Fruit fly (Drosophila melanogaster): Measurements from ENCODE around the gene CG18666.
A peak's percentile ranks its signal among the peaks of the same experiment; 100 is the strongest.

Gene CG18666

dm6 chr2L:10986138-10986537, 48.5 kb upstream of the CG18666 start (continued):
- no peak; the same call in 1 of the 2 replicates for TF ChIP-seq Drgx (GFP tag; IDR thresholded peaks at IDR 0.05)
- TF ChIP-seq Neu2 (GFP tag; optimal IDR thresholded peaks at IDR 0.05; ENCODE audit: borderline replicate concordance), result no peak
- TF ChIP-seq dimm (GFP tag; IDR thresholded peaks at IDR 0.05), result peak; percentile 17; the same call in 1 of the 2 replicates
- no peak for TF ChIP-seq HLH4C (GFP tag; IDR thresholded peaks at IDR 0.05; ENCODE audit: partially characterized antibody)
- TF ChIP-seq CG13775 (GFP tag; optimal IDR thresholded peaks at IDR 0.05), result no peak
- peak; percentile 40 for TF ChIP-seq CG15696 (tag; optimal IDR thresholded peaks at IDR 0.05)
- TF ChIP-seq CG8924 (tag; optimal IDR thresholded peaks at IDR 0.05), result no peak
- TF ChIP-seq Aef1 (GFP tag; IDR thresholded peaks at IDR 0.05), result no peak; the same call in 2 of the 3 replicates
- no peak for TF ChIP-seq Vsx1 (GFP tag; optimal IDR thresholded peaks at IDR 0.05)
- no peak for TF ChIP-seq az2 (GFP tag; optimal IDR thresholded peaks at IDR 0.05)
- TF ChIP-seq C15 (GFP tag; IDR thresholded peaks at IDR 0.05), result no peak
- TF ChIP-seq ase (GFP tag; IDR thresholded peaks at IDR 0.05), result peak; percentile 61; the same call in 2 of the 3 replicates
- no peak for TF ChIP-seq Oli (tag; optimal IDR thresholded peaks at IDR 0.05)
- peak; percentile 34 for TF ChIP-seq dmrt11E (tag; optimal IDR thresholded peaks at IDR 0.05)
- TF ChIP-seq zfh2 (GFP tag; optimal IDR thresholded peaks at IDR 0.05), result no peak
- no peak for TF ChIP-seq CG14965 (GFP tag; optimal IDR thresholded peaks at IDR 0.05; ENCODE audit: borderline replicate concordance)
- peak; percentile 59 for TF ChIP-seq CG10267 (tag; optimal IDR thresholded peaks at IDR 0.05)
- no peak for TF ChIP-seq ab (GFP tag; optimal IDR thresholded peaks at IDR 0.05)
- no peak for TF ChIP-seq gro (GFP tag; optimal IDR thresholded peaks at IDR 0.05)
- no peak for TF ChIP-seq CG10431 (GFP tag; optimal IDR thresholded peaks at IDR 0.05)
- TF ChIP-seq Taf1 (GFP tag; IDR thresholded peaks at IDR 0.05), result no peak
- no peak for TF ChIP-seq seq (GFP tag; IDR thresholded peaks at IDR 0.05)
- TF ChIP-seq MTF-1 (GFP tag; optimal IDR thresholded peaks at IDR 0.05; ENCODE audit: borderline replicate concordance), result peak; percentile 1
- no peak for TF ChIP-seq ro (GFP tag; IDR thresholded peaks at IDR 0.05)
- no peak for TF ChIP-seq nerfin-2 (GFP tag; IDR thresholded peaks at IDR 0.05; ENCODE audit: partially characterized antibody)
- TF ChIP-seq Hmx (GFP tag; optimal IDR thresholded peaks at IDR 0.05), result no peak
- TF ChIP-seq onecut (GFP tag; IDR thresholded peaks at IDR 0.05), result peak; percentile 65
- TF ChIP-seq scrt (GFP tag; optimal IDR thresholded peaks at IDR 0.05), result peak; percentile 6
- TF ChIP-seq CG3995 (GFP tag; optimal IDR thresholded peaks at IDR 0.05), result no peak
- no peak for TF ChIP-seq Gsc (GFP tag; IDR thresholded peaks at IDR 0.05)
- TF ChIP-seq bbx (GFP tag; IDR thresholded peaks at IDR 0.05; ENCODE audit: partially characterized antibody), result no peak
- TF ChIP-seq CG2889 (GFP tag; IDR thresholded peaks at IDR 0.05), result no peak
- no peak for TF ChIP-seq CG8765 (GFP tag; IDR thresholded peaks at IDR 0.05)
- TF ChIP-seq gcm2 (GFP tag; optimal IDR thresholded peaks at IDR 0.05), result no peak
- no peak for TF ChIP-seq dpn (GFP tag; optimal IDR thresholded peaks at IDR 0.05)
- no peak for TF ChIP-seq fd102C (GFP tag; optimal IDR thresholded peaks at IDR 0.05)
- TF ChIP-seq NC2β (GFP tag; optimal IDR thresholded peaks at IDR 0.05), result no peak
- peak; percentile 7 for TF ChIP-seq CG15011 (GFP tag; optimal IDR thresholded peaks at IDR 0.05)
- no peak for TF ChIP-seq B-H2 (GFP tag; optimal IDR thresholded peaks at IDR 0.05)
- no peak for TF ChIP-seq Dad (GFP tag; optimal IDR thresholded peaks at IDR 0.05)
- peak; percentile 36 for TF ChIP-seq caup (GFP tag; optimal IDR thresholded peaks at IDR 0.05; ENCODE audit: severe bottlenecking)
- TF ChIP-seq al (GFP tag; IDR thresholded peaks at IDR 0.05), result peak; percentile 14; the same call in 1 of the 2 replicates
- TF ChIP-seq ci (GFP tag; IDR thresholded peaks at IDR 0.05), result no peak
- TF ChIP-seq Doc3 (GFP tag; IDR thresholded peaks at IDR 0.05; ENCODE audit: partially characterized antibody), result no peak
- no peak for TF ChIP-seq dm (GFP tag; optimal IDR thresholded peaks at IDR 0.05)
- TF ChIP-seq Lhr (GFP tag; optimal IDR thresholded peaks at IDR 0.05), result no peak
- no peak for TF ChIP-seq CG6683 (GFP tag; optimal IDR thresholded peaks at IDR 0.05)
- TF ChIP-seq CG17359 (tag; optimal IDR thresholded peaks at IDR 0.05), result peak; percentile 61
- peak; percentile 14 for TF ChIP-seq CG1233 (GFP tag; optimal IDR thresholded peaks at IDR 0.05)
- TF ChIP-seq mam (GFP tag; optimal IDR thresholded peaks at IDR 0.05), result no peak
- TF ChIP-seq CG16813 (GFP tag; IDR thresholded peaks at IDR 0.05; ENCODE audit: partially characterized antibody), result no peak

All from whole organism, embryonic.